Worm (Caenorhabditis elegans): Measurements from ENCODE around the gene srbc-50.

ce11 chrV:15809543-15809942 is 15.2 kb downstream of the srbc-50 start, which contains the start of gene srsx-36:
- TF ChIP-seq hmbx-1 (tag; optimal IDR thresholded peaks at IDR 0.05) (no peak), hmg-4 (GFP tag; optimal IDR thresholded peaks at IDR 0.05) (no peak), ama-1 (optimal IDR thresholded peaks at IDR 0.05) (no peak), tbx-11 (GFP tag; IDR thresholded peaks at IDR 0.05) (no peak), B0310.2 (tag; optimal IDR thresholded peaks at IDR 0.05) (no peak), tbx-37 (GFP tag; conservative IDR thresholded peaks at IDR 0.05) (no peak), ceh-36 (tag; optimal IDR thresholded peaks at IDR 0.05) (no peak), F13C5.2 (tag; optimal IDR thresholded peaks at IDR 0.05) (no peak)

Measured in whole organism, early embryonic.